Worm (Caenorhabditis elegans) whole organism, L1 larva: ENCODE data around the gene maph-9.

Experiments
- blmp-1 ChIP-seq: fragments of 150-350 bp; optimal IDR thresholded peaks from 2 replicates; lab custom pipeline; 2014; ENCODE audit warnings: missing biosample characterization, missing genetic modification characterization
- unc-30 ChIP-seq: sonication (generic microtip); optimal IDR thresholded peaks from 2 replicates; lab custom pipeline; 2017; ENCODE audit warnings: missing biosample characterization, missing genetic modification characterization

ce11 chrIV:7114599-7114998 is 41.8 kb upstream of the maph-9 start, which contains the start of gene nas-8:
- TF ChIP-seq unc-30 (tag; lab: Kevin White, UChicago) (no peak), blmp-1 (tag; lab: Kevin White, UChicago) (no peak)
